Worm (Caenorhabditis elegans) whole organism, L4 larva: ENCODE results near the gene srh-288.

Experiments
- F10B5.3 ChIP-seq: sonication (generic microtip); optimal IDR thresholded peaks from 2 replicates; lab custom pipeline; 2016; ENCODE audit warnings: mild to moderate bottlenecking, missing genetic modification characterization, missing compliant biosample characterization
- daf-12 ChIP-seq: fragments of 150-350 bp; optimal IDR thresholded peaks from 2 replicates; lab custom pipeline; 2014; ENCODE audit warnings: missing biosample characterization, missing genetic modification reagents, missing genetic modification characterization
- dve-1 ChIP-seq: sonication (generic microtip); optimal IDR thresholded peaks from 2 replicates; lab custom pipeline; 2017; ENCODE audit warnings: antibody characterized with exemption, mild to moderate bottlenecking, missing genetic modification characterization, missing compliant biosample characterization; ENCODE audit not compliant: insufficient read depth
- egl-27 ChIP-seq: sonication (generic microtip); optimal IDR thresholded peaks from 3 replicates; lab custom pipeline; 2017; ENCODE audit warnings: missing biosample characterization, missing genetic modification reagents, missing genetic modification characterization
- nhr-10 ChIP-seq: fragments of 150-350 bp; optimal IDR thresholded peaks from 2 replicates; lab custom pipeline; 2014; ENCODE audit warnings: missing biosample characterization, missing genetic modification characterization
- nhr-11 ChIP-seq: fragments of 150-350 bp; optimal IDR thresholded peaks from 2 replicates; lab custom pipeline; 2014; ENCODE audit warnings: missing biosample characterization, missing genetic modification characterization
- skn-1 ChIP-seq: fragments of 150-350 bp; optimal IDR thresholded peaks from 2 replicates; lab custom pipeline; 2014; ENCODE audit warnings: missing biosample characterization, missing genetic modification characterization
- vab-7 ChIP-seq: fragments of 200-800 bp; sonication (Bioruptor generic); IDR thresholded peaks from 2 replicates; pipeline ENCODE4 v1.3.6; 2022; ENCODE audit warnings: missing genetic modification reagents, missing genetic modification characterization, missing compliant biosample characterization
- ztf-7 ChIP-seq: fragments of 150-350 bp; optimal IDR thresholded peaks from 2 replicates; lab custom pipeline; 2014; ENCODE audit warnings: missing biosample characterization, missing genetic modification characterization

ce11 chrV:17790191-17790590 is 5.4 kb downstream of the srh-288 start, which contains the start of gene srh-290:
- TF ChIP-seq ztf-7 (tag; lab: Kevin White, UChicago) (no peak), dve-1 (tag; lab: Kevin White, UChicago) (no peak), daf-12 (no peak), egl-27 (no peak), skn-1 (tag; lab: Kevin White, UChicago) (no peak), nhr-11 (tag; lab: Kevin White, UChicago) (no peak), vab-7 (GFP tag; lab: Robert Waterston, UW) (no peak), nhr-10 (no peak), F10B5.3 (tag; lab: Kevin White, UChicago) (no peak)
